Fruit fly (Drosophila melanogaster) whole organism, prepupa: ENCODE results near the gene Ythdc1.

Source experiments
- CG16779 ChIP-seq: fragments of 200-800 bp; sonication (Bioruptor generic); optimal IDR thresholded peaks from 3 replicates; lab custom pipeline; 2017; ENCODE audit warnings: missing biosample characterization, mild to moderate bottlenecking, missing genetic modification characterization
- Hr38 ChIP-seq: sonication (Bioruptor generic); optimal IDR thresholded peaks from 2 replicates; lab custom pipeline; 2016; ENCODE audit warnings: missing biosample characterization, missing genetic modification characterization
- Lpt ChIP-seq: fragments of 200-800 bp; sonication (Bioruptor generic); optimal IDR thresholded peaks from 3 replicates; lab custom pipeline; 2016; ENCODE audit warnings: missing biosample characterization, missing genetic modification characterization

DNA sequence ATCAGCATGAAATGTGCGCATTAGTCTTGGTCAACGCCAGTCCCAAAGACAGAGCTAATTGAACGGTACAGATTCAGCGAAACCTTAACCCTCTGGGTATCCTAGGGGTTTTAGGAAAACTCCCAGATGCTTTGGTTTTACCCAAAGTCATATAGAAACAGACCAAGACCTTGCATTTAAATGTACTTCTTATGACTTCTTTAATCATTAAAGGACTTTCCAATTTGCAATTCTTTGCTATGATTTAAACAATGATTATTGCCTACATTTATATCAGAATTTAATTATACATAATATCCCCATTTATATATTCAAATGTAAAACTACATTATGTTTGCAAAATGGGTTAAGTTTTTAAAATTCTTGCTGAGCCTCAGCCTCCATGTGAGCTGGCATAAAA, 49.0 kb upstream of the Ythdc1 start:
- TF ChIP-seq Lpt (GFP tag; lab: Kevin White, UChicago), result no peak
- TF ChIP-seq Hr38 (GFP tag; lab: Kevin White, UChicago), result no peak
- TF ChIP-seq CG16779, result no peak
